Fruit fly (Drosophila melanogaster) whole organism, embryonic: ENCODE measurements around the gene beat-IIIc.
A peak's percentile ranks its signal among the peaks of the same experiment; 100 is the strongest.

Experiments
- Ada2b ChIP-seq: fragments of 200-800 bp; sonication (Bioruptor generic); IDR thresholded peaks from 2 replicates; pipeline ENCODE4 v1.3.6; 2022; ENCODE audit warnings: missing biosample characterization, missing genetic modification characterization
- Bdp1 ChIP-seq: fragments of 200-800 bp; sonication (Bioruptor generic); optimal IDR thresholded peaks from 3 replicates; lab custom pipeline; 2016; ENCODE audit warnings: missing biosample characterization, missing genetic modification characterization
- CG10979 ChIP-seq: fragments of 200-800 bp; sonication (Bioruptor generic); optimal IDR thresholded peaks from 2 replicates; lab custom pipeline; 2018; ENCODE audit warnings: missing biosample characterization, mild to moderate bottlenecking, missing genetic modification characterization, moderate library complexity
- CG11093 ChIP-seq: fragments of 200-800 bp; sonication (Bioruptor generic); IDR thresholded peaks from 3 replicates; pipeline ENCODE4 v1.3.6; 2022; ENCODE audit warnings: missing biosample characterization, missing genetic modification characterization
- CG1233 ChIP-seq: fragments of 200-800 bp; sonication (Bioruptor generic); optimal IDR thresholded peaks from 4 replicates; lab custom pipeline; 2018; ENCODE audit warnings: missing biosample characterization, mild to moderate bottlenecking, missing genetic modification characterization
- CG12391 ChIP-seq: fragments of 200-800 bp; sonication (Bioruptor generic); optimal IDR thresholded peaks from 3 replicates; lab custom pipeline; 2018; ENCODE audit warnings: missing biosample characterization, mild to moderate bottlenecking, missing genetic modification characterization, moderate library complexity
- CG13296 ChIP-seq: fragments of 200-800 bp; sonication (Bioruptor generic); optimal IDR thresholded peaks from 3 replicates; lab custom pipeline; 2018; ENCODE audit warnings: missing biosample characterization, mild to moderate bottlenecking, missing genetic modification characterization
- CG14860 ChIP-seq: fragments of 200-800 bp; sonication (Bioruptor generic); IDR thresholded peaks from 3 replicates; pipeline ENCODE4 v1.3.6; 2022; ENCODE audit warnings: missing biosample characterization, missing genetic modification characterization; ENCODE audit not compliant: partially characterized antibody
- CG15011 ChIP-seq: fragments of 200-800 bp; sonication (Bioruptor generic); optimal IDR thresholded peaks from 3 replicates; lab custom pipeline; 2018; ENCODE audit warnings: missing biosample characterization, mild to moderate bottlenecking, missing genetic modification characterization
- CG1529 ChIP-seq: fragments of 200-800 bp; sonication (Bioruptor generic); optimal IDR thresholded peaks from 3 replicates; lab custom pipeline; 2018; ENCODE audit warnings: missing biosample characterization, missing genetic modification characterization
- CG15514 ChIP-seq: fragments of 200-800 bp; sonication (Bioruptor generic); optimal IDR thresholded peaks from 3 replicates; lab custom pipeline; 2017; ENCODE audit warnings: missing biosample characterization, missing genetic modification characterization, mild to moderate bottlenecking, moderate library complexity, missing genetic modification reagents
- CG15601 ChIP-seq: fragments of 200-800 bp; sonication (Bioruptor generic); optimal IDR thresholded peaks from 3 replicates; lab custom pipeline; 2019; ENCODE audit warnings: missing biosample characterization, mild to moderate bottlenecking, missing genetic modification characterization, moderate library complexity
- CG17912 ChIP-seq: fragments of 200-800 bp; sonication (Bioruptor generic); optimal IDR thresholded peaks from 2 replicates; lab custom pipeline; 2018; ENCODE audit warnings: missing biosample characterization, mild to moderate bottlenecking, missing genetic modification characterization
- CG2712 ChIP-seq: fragments of 200-800 bp; optimal IDR thresholded peaks from 3 replicates; lab custom pipeline; 2019; ENCODE audit warnings: missing biosample characterization, mild to moderate bottlenecking, missing genetic modification characterization, moderate library complexity
- CG3163 ChIP-seq: fragments of 200-800 bp; sonication (Bioruptor generic); optimal IDR thresholded peaks from 3 replicates; lab custom pipeline; 2016; ENCODE audit warnings: missing biosample characterization, missing genetic modification characterization
- CG4820 ChIP-seq: fragments of 200-800 bp; sonication (Bioruptor generic); optimal IDR thresholded peaks from 3 replicates; lab custom pipeline; 2016; ENCODE audit warnings: missing biosample characterization, missing genetic modification characterization
- CG4854 ChIP-seq: fragments of 200-800 bp; sonication (Bioruptor generic); optimal IDR thresholded peaks from 2 replicates; lab custom pipeline; 2016; ENCODE audit warnings: missing biosample characterization, missing genetic modification characterization, inconsistent platforms
- CG6765 ChIP-seq: fragments of 200-800 bp; sonication (Bioruptor generic); optimal IDR thresholded peaks from 3 replicates; lab custom pipeline; 2017; ENCODE audit warnings: missing biosample characterization, mild to moderate bottlenecking, missing genetic modification characterization
- CG7839 ChIP-seq: fragments of 200-800 bp; sonication (Bioruptor generic); optimal IDR thresholded peaks from 3 replicates; lab custom pipeline; 2018; ENCODE audit warnings: missing biosample characterization, mild to moderate bottlenecking, missing genetic modification characterization, moderate library complexity
- CG7963 ChIP-seq: fragments of 200-800 bp; sonication (Bioruptor generic); IDR thresholded peaks from 3 replicates; pipeline ENCODE4 v1.3.6; 2022; ENCODE audit warnings: missing biosample characterization, missing genetic modification characterization; ENCODE audit not compliant: partially characterized antibody
- CG8478 ChIP-seq: fragments of >200 bp; optimal IDR thresholded peaks from 2 replicates; lab custom pipeline; 2018
- CG9727 ChIP-seq: fragments of 200-800 bp; sonication (Bioruptor generic); optimal IDR thresholded peaks from 3 replicates; lab custom pipeline; 2017; ENCODE audit warnings: missing biosample characterization, mild to moderate bottlenecking, missing genetic modification characterization
- Dfd ChIP-seq, 2 experiments: fragments of >200 bp; optimal IDR thresholded peaks; 2 replicates each; lab custom pipeline; 2017; ENCODE audit warnings: missing biosample characterization in 2 of 2, missing genetic modification characterization in 2 of 2
- Drgx ChIP-seq: fragments of 200-800 bp; sonication (Bioruptor generic); IDR thresholded peaks from 2 replicates; pipeline ENCODE4 v1.3.6; 2022; ENCODE audit warnings: missing biosample characterization, missing genetic modification characterization
- Ets65A ChIP-seq: fragments of 200-800 bp; sonication (Bioruptor generic); peaks from one replicate; lab custom pipeline; 2016; ENCODE audit warnings: missing biosample characterization, missing genetic modification characterization
- Fer1 ChIP-seq: fragments of 200-800 bp; sonication (Bioruptor generic); optimal IDR thresholded peaks from 2 replicates; lab custom pipeline; 2017; ENCODE audit warnings: missing biosample characterization, mild to moderate bottlenecking, missing genetic modification characterization
- Fer2 ChIP-seq: fragments of 200-800 bp; sonication (Bioruptor generic); optimal IDR thresholded peaks from 2 replicates; lab custom pipeline; 2018; ENCODE audit warnings: missing biosample characterization, mild to moderate bottlenecking, missing genetic modification characterization, moderate library complexity
- Fer3 ChIP-seq: fragments of 200-800 bp; sonication (Bioruptor generic); optimal IDR thresholded peaks from 2 replicates; lab custom pipeline; 2018; ENCODE audit warnings: missing biosample characterization, mild to moderate bottlenecking, missing genetic modification characterization, moderate library complexity
- Hand ChIP-seq: fragments of 200-800 bp; sonication (Bioruptor generic); optimal IDR thresholded peaks from 2 replicates; lab custom pipeline; 2017; ENCODE audit warnings: mild to moderate bottlenecking, missing biosample characterization, missing genetic modification reagents, missing genetic modification characterization
- Lim3 ChIP-seq: fragments of 200-800 bp; sonication (Bioruptor generic); IDR thresholded peaks from 2 replicates; pipeline ENCODE4 v1.3.6; 2022; ENCODE audit warnings: missing biosample characterization, missing genetic modification characterization
- Usf ChIP-seq: fragments of 200-800 bp; sonication (Bioruptor generic); optimal IDR thresholded peaks from 2 replicates; lab custom pipeline; 2017; ENCODE audit warnings: missing genotype, missing biosample characterization, missing genetic modification characterization
- ac ChIP-seq: fragments of 200-800 bp; sonication (Bioruptor generic); optimal IDR thresholded peaks from 3 replicates; lab custom pipeline; 2017; ENCODE audit warnings: missing biosample characterization, mild to moderate bottlenecking, missing genetic modification characterization
- aop ChIP-seq: fragments of 200-800 bp; sonication (Bioruptor generic); IDR thresholded peaks from 2 replicates; pipeline ENCODE4 v1.3.6; 2022; ENCODE audit warnings: missing biosample characterization, missing genetic modification characterization
- ara ChIP-seq: fragments of 200-800 bp; sonication (Bioruptor generic); IDR thresholded peaks from 2 replicates; pipeline ENCODE4 v1.3.6; 2022; ENCODE audit warnings: missing biosample characterization, missing genetic modification characterization
- ash1 ChIP-seq: fragments of 200-800 bp; sonication (Bioruptor generic); optimal IDR thresholded peaks from 2 replicates; lab custom pipeline; 2018; ENCODE audit warnings: missing biosample characterization, mild to moderate bottlenecking, missing genetic modification characterization
- disco-r ChIP-seq: fragments of 200-800 bp; sonication (Bioruptor generic); optimal IDR thresholded peaks from 2 replicates; lab custom pipeline; 2016; ENCODE audit warnings: missing biosample characterization, missing genetic modification characterization
- dmrt11E ChIP-seq: fragments of 200-800 bp; sonication (Bioruptor generic); optimal IDR thresholded peaks from 3 replicates; lab custom pipeline; 2018; ENCODE audit warnings: missing biosample characterization, mild to moderate bottlenecking, missing genetic modification characterization, moderate library complexity
- dpn ChIP-seq, 2 experiments: fragments of 200-800 bp; sonication (Bioruptor generic); optimal IDR thresholded peaks; 3 replicates each; lab custom pipeline; 2016; ENCODE audit warnings: missing biosample characterization in 2 of 2, missing genetic modification characterization in 2 of 2
- exex ChIP-seq: fragments of 200-800 bp; sonication (Bioruptor generic); optimal IDR thresholded peaks from 4 replicates; lab custom pipeline; 2018; ENCODE audit warnings: missing biosample characterization, mild to moderate bottlenecking, missing genetic modification characterization, moderate library complexity
- hb ChIP-seq: fragments of 200-800 bp; sonication (Bioruptor generic); IDR thresholded peaks from 3 replicates; pipeline ENCODE4 v1.3.6; 2022; ENCODE audit warnings: missing biosample characterization, missing genetic modification characterization; ENCODE audit not compliant: partially characterized antibody
- jigr1 ChIP-seq: fragments of 200-800 bp; sonication (Bioruptor generic); IDR thresholded peaks from 3 replicates; pipeline ENCODE4 v1.3.6; 2022; ENCODE audit warnings: missing biosample characterization, missing genetic modification characterization
- jing ChIP-seq: fragments of 200-800 bp; sonication (Bioruptor generic); optimal IDR thresholded peaks from 2 replicates; lab custom pipeline; 2018; ENCODE audit warnings: missing biosample characterization, mild to moderate bottlenecking, missing genetic modification characterization
- klu ChIP-seq: fragments of 200-800 bp; sonication (Bioruptor generic); IDR thresholded peaks from 2 replicates; pipeline ENCODE4 v1.3.6; 2022; ENCODE audit warnings: missing biosample characterization, missing genetic modification characterization
- knrl ChIP-seq: fragments of 200-800 bp; sonication (Bioruptor generic); IDR thresholded peaks from 3 replicates; pipeline ENCODE4 v1.3.6; 2022; ENCODE audit warnings: missing biosample characterization, missing genetic modification characterization; ENCODE audit not compliant: partially characterized antibody
- lmd ChIP-seq: fragments of 200-800 bp; sonication (Bioruptor generic); IDR thresholded peaks from 2 replicates; pipeline ENCODE4 v1.3.6; 2022; ENCODE audit warnings: missing biosample characterization, missing genetic modification characterization
- lov ChIP-seq, 2 experiments: fragments of 200-800 bp in 1 of 2; fragments of >200 bp in 1 of 2; sonication (Bioruptor generic) in 1 of 2; IDR thresholded peaks in 1 of 2; optimal IDR thresholded peaks in 1 of 2; 2 replicates in 1 of 2; 3 replicates in 1 of 2; pipeline versions ENCODE4 v1.3.6 to Lab custom; 2017 to 2022; ENCODE audit warnings: missing biosample characterization in 1 of 2, missing genetic modification characterization in 1 of 2
- oc ChIP-seq: fragments of 200-800 bp; sonication (Bioruptor generic); optimal IDR thresholded peaks from 2 replicates; lab custom pipeline; 2018; ENCODE audit warnings: missing biosample characterization, mild to moderate bottlenecking, missing genetic modification characterization, moderate library complexity
- pita ChIP-seq: fragments of 200-800 bp; sonication (Bioruptor generic); optimal IDR thresholded peaks from 2 replicates; lab custom pipeline; 2017; ENCODE audit warnings: missing biosample characterization, mild to moderate bottlenecking, missing genetic modification characterization
- salm ChIP-seq: fragments of 200-800 bp; sonication (Bioruptor generic); optimal IDR thresholded peaks from 2 replicates; lab custom pipeline; 2018; ENCODE audit warnings: missing biosample characterization, mild to moderate bottlenecking, missing genetic modification characterization
- shn ChIP-seq: fragments of 200-800 bp; sonication (Bioruptor generic); optimal IDR thresholded peaks from 3 replicates; lab custom pipeline; 2016; ENCODE audit warnings: missing biosample characterization, missing genetic modification characterization
- stc ChIP-seq: fragments of 200-800 bp; sonication (Bioruptor generic); IDR thresholded peaks from 2 replicates; pipeline ENCODE4 v1.3.6; 2022; ENCODE audit warnings: missing biosample characterization, missing genetic modification characterization

The beat-IIIc gene

dm6 chr2L:17203833-17204232 lies 56.7 kb downstream of the beat-IIIc start (continued):
- TF ChIP-seq knrl (GFP tag; lab: Robert Waterston, UW) (no peak), CG15601 (tag; lab: Kevin White, UChicago) (no peak), ash1 (GFP tag; lab: Kevin White, UChicago) (no peak), Dfd (GFP tag; optimal IDR thresholded peaks at IDR 0.05; lab: Kevin White, UChicago) (no peak), CG17912 (GFP tag; lab: Kevin White, UChicago) (no peak), exex (tag; lab: Kevin White, UChicago) (no peak), shn (GFP tag; lab: Kevin White, UChicago) (no peak), dpn (GFP tag; optimal IDR thresholded peaks at IDR 0.05; lab: Kevin White, UChicago) (peak in 1 of 2 experiments; percentile 23), CG15011 (GFP tag; lab: Kevin White, UChicago) (no peak), CG1529 (no peak), dmrt11E (tag; lab: Kevin White, UChicago) (no peak), oc (tag; lab: Kevin White, UChicago) (no peak), salm (tag; lab: Kevin White, UChicago) (no peak), Usf (no peak), CG6765 (GFP tag; lab: Kevin White, UChicago) (no peak), CG14860 (GFP tag; lab: Robert Waterston, UW) (no peak), CG7963 (no peak), hb (GFP tag; lab: Robert Waterston, UW) (no peak), CG4820 (GFP tag; lab: Kevin White, UChicago) (no peak), stc (GFP tag; lab: Robert Waterston, UW) (no peak), Hand (GFP tag; lab: Kevin White, UChicago) (no peak), CG10979 (tag; lab: Kevin White, UChicago) (no peak), CG3163 (no peak), disco-r (no peak), pita (no peak), Ets65A (GFP tag; lab: Kevin White, UChicago) (no peak), CG12391 (tag; lab: Kevin White, UChicago) (peak; percentile 28), lov (optimal IDR thresholded peaks at IDR 0.05; lab: Kevin White, UChicago) (no peak), lov (GFP tag; IDR thresholded peaks at IDR 0.05; lab: Robert Waterston, UW) (no peak), CG4854 (GFP tag; lab: Kevin White, UChicago) (peak; percentile 5), Bdp1 (GFP tag; lab: Kevin White, UChicago) (no peak), Fer1 (GFP tag; lab: Kevin White, UChicago) (peak; percentile 22), CG9727 (GFP tag; lab: Kevin White, UChicago) (peak; percentile 29), Fer3 (tag; lab: Kevin White, UChicago) (peak; percentile 31), CG1233 (no peak), Lim3 (GFP tag; lab: Robert Waterston, UW) (no peak), Fer2 (tag; lab: Kevin White, UChicago) (no peak), CG7839 (tag; lab: Kevin White, UChicago) (peak; percentile 39), CG11093 (GFP tag; lab: Robert Waterston, UW) (no peak), Drgx (GFP tag; lab: Robert Waterston, UW) (no peak), jigr1 (GFP tag; lab: Robert Waterston, UW) (no peak), CG13296 (GFP tag; lab: Kevin White, UChicago) (no peak), jing (no peak), ac (GFP tag; lab: Kevin White, UChicago) (no peak), CG8478 (lab: Kevin White, UChicago) (no peak), lmd (GFP tag; lab: Robert Waterston, UW) (peak; percentile 39), aop (GFP tag; lab: Robert Waterston, UW) (no peak), CG2712 (no peak), klu (no peak), Ada2b (GFP tag; lab: Robert Waterston, UW) (peak; percentile 49; the same call in 1 of the 2 replicates), ara (GFP tag; lab: Robert Waterston, UW) (no peak), CG15514 (GFP tag; lab: Kevin White, UChicago) (no peak)
